Worm (Caenorhabditis elegans): ENCODE measurements around the gene srh-279.

The srh-279 gene

ce11 chrV:16229439-16229838 is 37.2 kb downstream of the srh-279 start:
- TF ChIP-seq sox-4 (tag; optimal IDR thresholded peaks at IDR 0.05) (no peak), ztf-11 (tag; optimal IDR thresholded peaks at IDR 0.05) (no peak), nhr-11 (tag; optimal IDR thresholded peaks at IDR 0.05) (no peak), nhr-20 (tag; optimal IDR thresholded peaks at IDR 0.05) (no peak), lin-13 (GFP tag; optimal IDR thresholded peaks at IDR 0.05) (no peak), ceh-88 (GFP tag; IDR thresholded peaks at IDR 0.05) (no peak), tlp-1 (tag; optimal IDR thresholded peaks at IDR 0.05) (no peak), mef-2 (tag; optimal IDR thresholded peaks at IDR 0.05) (no peak), nhr-19 (GFP tag; conservative IDR thresholded peaks at IDR 0.05) (no peak), nhr-12 (tag; optimal IDR thresholded peaks at IDR 0.05) (no peak), isw-1 (GFP tag; IDR thresholded peaks at IDR 0.05) (no peak), nhr-28 (tag; optimal IDR thresholded peaks at IDR 0.05) (no peak), hlh-17 (GFP tag; optimal IDR thresholded peaks at IDR 0.05; ENCODE audit: borderline replicate concordance) (no peak), skn-1 (tag; optimal IDR thresholded peaks at IDR 0.05) (no peak)

ce11 chrV:16229896-16230295 is 37.7 kb downstream of the srh-279 start, which contains the start of the genes F21H7.2 and F21H7.12:
F21H7.2 (minus strand) TSS chrV:16229996.
F21H7.12 (plus strand) TSS chrV:16230165.
- TF ChIP-seq elt-3 (tag; optimal IDR thresholded peaks at IDR 0.05) (peak in 1 of 6 experiments; percentile 18), tbx-2 (tag; optimal IDR thresholded peaks at IDR 0.05) (no peak), lsy-2 (tag; optimal IDR thresholded peaks at IDR 0.05) (no peak), hpl-2 (GFP tag; optimal IDR thresholded peaks at IDR 0.05) (no peak)

DNA sequence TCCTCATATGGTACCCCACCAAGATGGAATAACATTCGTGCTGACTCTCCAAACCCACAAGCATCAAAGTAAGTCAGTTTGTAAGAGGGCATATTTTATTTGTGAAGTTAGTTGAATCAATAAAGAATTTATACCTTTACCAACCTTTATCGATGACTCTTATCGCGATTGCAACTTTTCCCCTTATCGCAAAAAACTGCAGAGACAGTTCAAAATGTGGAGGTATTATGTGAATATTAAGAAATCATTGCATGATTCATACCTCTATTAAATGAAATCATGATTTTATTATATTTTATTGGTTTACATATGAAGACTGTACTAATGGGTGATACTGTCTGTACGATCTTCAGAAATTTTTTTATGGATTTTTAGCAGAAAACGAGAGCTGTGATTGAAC is 40.0 kb downstream of the srh-279 start, which contains the start of gene gst-22:
Gene gst-22, minus strand, starts transcription at position 103 of the 400 bp plus-strand sequence.
- no peak for TF ChIP-seq efl-1 (optimal IDR thresholded peaks at IDR 0.05)
- TF ChIP-seq efl-1 (GFP tag; optimal IDR thresholded peaks at IDR 0.05 in 1 of 2) = peak in 1 of 2 experiments; percentile 63
- TF ChIP-seq fos-1 (tag; optimal IDR thresholded peaks at IDR 0.05) = no peak
- TF ChIP-seq nhr-47 (tag; optimal IDR thresholded peaks at IDR 0.05) = no peak
- no peak for TF ChIP-seq blmp-1 (tag; optimal IDR thresholded peaks at IDR 0.05)
- TF ChIP-seq ets-5 (GFP tag; IDR thresholded peaks at IDR 0.05) = no peak
- no peak for TF ChIP-seq C16A3.4 (tag; optimal IDR thresholded peaks at IDR 0.05)
- TF ChIP-seq ces-1 (GFP tag; optimal IDR thresholded peaks at IDR 0.05) = no peak
- peak; percentile 64 for TF ChIP-seq tlp-1 (tag; optimal IDR thresholded peaks at IDR 0.05)
- TF ChIP-seq elt-2 (tag; optimal IDR thresholded peaks at IDR 0.05) = peak; percentile 89
- TF ChIP-seq hlh-4 (tag; optimal IDR thresholded peaks at IDR 0.05) = no peak
- no peak for TF ChIP-seq efl-3 (GFP tag; optimal IDR thresholded peaks at IDR 0.05)

ce11 chrV:16233624-16234023 is 41.4 kb downstream of the srh-279 start, which contains the start of gene clec-233:
clec-233 (plus strand) TSS chrV:16233924.
- TF ChIP-seq alr-1 (tag; optimal IDR thresholded peaks at IDR 0.05; ENCODE audit: borderline replicate concordance) (no peak), nhr-20 (tag; optimal IDR thresholded peaks at IDR 0.05) (no peak), pax-3 (tag; optimal IDR thresholded peaks at IDR 0.05) (no peak)

- no peak for TF ChIP-seq nhr-20 (tag; optimal IDR thresholded peaks at IDR 0.05)
- TF ChIP-seq mep-1 (tag; optimal IDR thresholded peaks at IDR 0.05) = no peak
- TF ChIP-seq C16A3.4 (tag; optimal IDR thresholded peaks at IDR 0.05) = no peak
- no peak for TF ChIP-seq efl-1 (optimal IDR thresholded peaks at IDR 0.05)
- no peak for TF ChIP-seq efl-1 (GFP tag; optimal IDR thresholded peaks at IDR 0.05 in 1 of 2)
- TF ChIP-seq hpl-2 (GFP tag; optimal IDR thresholded peaks at IDR 0.05) = no peak
- TF ChIP-seq ceh-82 (tag; optimal IDR thresholded peaks at IDR 0.05) = no peak
Measured at ce11 chrV:16235135-16235534, 42.9 kb downstream of the srh-279 start, which contains the start of gene F21H7.3. F21H7.3 (minus strand) TSS chrV:16235235.

ce11 chrV:16235647-16236046 is 43.4 kb downstream of the srh-279 start, which contains the start of gene srh-98:
srh-98 (minus strand) TSS chrV:16235747.
- no peak for TF ChIP-seq C04F5.9 (tag; optimal IDR thresholded peaks at IDR 0.05)
- TF ChIP-seq nhr-77 (tag; optimal IDR thresholded peaks at IDR 0.05) = no peak
- no peak for TF ChIP-seq lin-15B (tag; optimal IDR thresholded peaks at IDR 0.05)
- no peak for TF ChIP-seq rnt-1 (tag; optimal IDR thresholded peaks at IDR 0.05)
- no peak for TF ChIP-seq ceh-90 (tag; optimal IDR thresholded peaks at IDR 0.05)
